Fruit fly (Drosophila melanogaster) whole organism, embryonic: Measurements from ENCODE around the gene Set2.

Experiments
- Atf3 ChIP-seq: fragments of 200-800 bp; sonication (Bioruptor generic); optimal IDR thresholded peaks from 3 replicates; lab custom pipeline; 2016; ENCODE audit warnings: missing biosample characterization, missing genetic modification characterization
- CG14965 ChIP-seq: fragments of 200-800 bp; sonication (Bioruptor generic); optimal IDR thresholded peaks from 2 replicates; lab custom pipeline; 2016; ENCODE audit warnings: missing biosample characterization, missing genetic modification characterization, borderline replicate concordance
- CG1602 ChIP-seq: fragments of 200-800 bp; sonication (Bioruptor generic); optimal IDR thresholded peaks from 3 replicates; lab custom pipeline; 2016; ENCODE audit warnings: missing biosample characterization, missing genetic modification characterization
- CG1603 ChIP-seq: fragments of 200-800 bp; sonication (Bioruptor generic); optimal IDR thresholded peaks from 2 replicates; lab custom pipeline; 2019; ENCODE audit warnings: missing biosample characterization, mild to moderate bottlenecking, missing genetic modification characterization, moderate library complexity
- CG1647 ChIP-seq: fragments of 200-800 bp; sonication (Bioruptor generic); optimal IDR thresholded peaks from 3 replicates; lab custom pipeline; 2016; ENCODE audit warnings: missing biosample characterization, missing genetic modification characterization
- CG17186 ChIP-seq: fragments of 200-800 bp; sonication (Bioruptor generic); optimal IDR thresholded peaks from 3 replicates; lab custom pipeline; 2017; ENCODE audit warnings: missing biosample characterization, missing genetic modification reagents, missing genetic modification characterization
- CG32767 ChIP-seq: fragments of 200-800 bp; sonication (Bioruptor generic); IDR thresholded peaks from 2 replicates; pipeline ENCODE4 v1.3.6; 2022; ENCODE audit warnings: missing biosample characterization, missing genetic modification characterization
- CG4360 ChIP-seq: fragments of 200-800 bp; sonication (Bioruptor generic); IDR thresholded peaks from 2 replicates; pipeline ENCODE4 v1.3.6; 2022; ENCODE audit warnings: missing biosample characterization, missing genetic modification characterization
- CG4424 ChIP-seq: fragments of 200-800 bp; sonication (Bioruptor generic); optimal IDR thresholded peaks from 3 replicates; lab custom pipeline; 2016; ENCODE audit warnings: missing biosample characterization, missing genetic modification characterization
- CG5245 ChIP-seq: fragments of 200-800 bp; sonication (Bioruptor generic); optimal IDR thresholded peaks from 3 replicates; lab custom pipeline; 2016; ENCODE audit warnings: missing biosample characterization, missing genetic modification characterization
- CG6791 ChIP-seq: fragments of 200-800 bp; sonication (Bioruptor generic); IDR thresholded peaks from 3 replicates; pipeline ENCODE4 v1.3.6; 2022; ENCODE audit warnings: missing biosample characterization, missing genetic modification characterization; ENCODE audit not compliant: partially characterized antibody
- CG7271 ChIP-seq: fragments of 200-800 bp; sonication (Bioruptor generic); optimal IDR thresholded peaks from 2 replicates; lab custom pipeline; 2018; ENCODE audit warnings: missing biosample characterization, mild to moderate bottlenecking, missing genetic modification characterization, moderate library complexity
- CG7556 ChIP-seq: fragments of 200-800 bp; sonication (Bioruptor generic); optimal IDR thresholded peaks from 2 replicates; lab custom pipeline; 2017; ENCODE audit warnings: missing biosample characterization, mild to moderate bottlenecking, missing genetic modification characterization
- CG7839 ChIP-seq: fragments of 200-800 bp; sonication (Bioruptor generic); optimal IDR thresholded peaks from 3 replicates; lab custom pipeline; 2018; ENCODE audit warnings: missing biosample characterization, mild to moderate bottlenecking, missing genetic modification characterization, moderate library complexity
- CG8478 ChIP-seq: fragments of >200 bp; optimal IDR thresholded peaks from 2 replicates; lab custom pipeline; 2018
- Dad ChIP-seq: fragments of 200-800 bp; sonication (Bioruptor generic); optimal IDR thresholded peaks from 3 replicates; lab custom pipeline; 2016; ENCODE audit warnings: missing biosample characterization, missing genetic modification characterization
- E2f2 ChIP-seq: fragments of 200-800 bp; sonication (Bioruptor generic); IDR thresholded peaks from 2 replicates; pipeline ENCODE4 v1.3.6; 2022; ENCODE audit warnings: missing biosample characterization, missing genetic modification characterization
- Elba2 ChIP-seq: fragments of 200-800 bp; sonication (Bioruptor generic); optimal IDR thresholded peaks from 3 replicates; lab custom pipeline; 2016; ENCODE audit warnings: missing biosample characterization, missing genetic modification characterization
- Hey ChIP-seq: fragments of 200-800 bp; sonication (Bioruptor generic); optimal IDR thresholded peaks from 3 replicates; lab custom pipeline; 2018; ENCODE audit warnings: missing biosample characterization, mild to moderate bottlenecking, missing genetic modification characterization
- Hr3 ChIP-seq: fragments of 200-800 bp; sonication (Bioruptor generic); optimal IDR thresholded peaks from 3 replicates; lab custom pipeline; 2016; ENCODE audit warnings: missing biosample characterization, missing genetic modification characterization
- Meics ChIP-seq: fragments of 200-800 bp; sonication (Bioruptor generic); optimal IDR thresholded peaks from 2 replicates; lab custom pipeline; 2017; ENCODE audit warnings: missing biosample characterization, mild to moderate bottlenecking, missing genetic modification characterization
- Nf-YA ChIP-seq: fragments of 200-800 bp; sonication (Bioruptor generic); IDR thresholded peaks from 2 replicates; pipeline ENCODE4 v1.3.6; 2022; ENCODE audit warnings: missing biosample characterization, missing genetic modification characterization
- PHDP ChIP-seq: fragments of 200-800 bp; sonication (Bioruptor generic); optimal IDR thresholded peaks from 3 replicates; lab custom pipeline; 2018; ENCODE audit warnings: missing biosample characterization, mild to moderate bottlenecking, missing genetic modification characterization, moderate library complexity
- Rx ChIP-seq: fragments of 200-800 bp; sonication (Bioruptor generic); IDR thresholded peaks from 2 replicates; pipeline ENCODE4 v1.3.6; 2022; ENCODE audit warnings: missing biosample characterization, missing genetic modification characterization
- Spps ChIP-seq: fragments of 200-800 bp; sonication (Bioruptor generic); optimal IDR thresholded peaks from 2 replicates; lab custom pipeline; 2018; ENCODE audit warnings: missing biosample characterization, mild to moderate bottlenecking, missing genetic modification characterization
- Xbp1 ChIP-seq: fragments of 200-800 bp; sonication (Bioruptor generic); optimal IDR thresholded peaks from 3 replicates; lab custom pipeline; 2016; ENCODE audit warnings: missing biosample characterization, mild to moderate bottlenecking, missing genetic modification characterization
- ab ChIP-seq: fragments of 200-800 bp; sonication (Bioruptor generic); optimal IDR thresholded peaks from 2 replicates; lab custom pipeline; 2016; ENCODE audit warnings: missing biosample characterization, missing genetic modification characterization
- abd-A ChIP-seq: fragments of 200-800 bp; sonication (Bioruptor generic); optimal IDR thresholded peaks from 3 replicates; lab custom pipeline; 2019; ENCODE audit warnings: missing biosample characterization, mild to moderate bottlenecking, missing genetic modification characterization, moderate library complexity
- bowl ChIP-seq: fragments of 200-800 bp; sonication (Bioruptor generic); IDR thresholded peaks from 2 replicates; pipeline ENCODE4 v1.3.6; 2022; ENCODE audit warnings: missing biosample characterization, missing genetic modification characterization
- caup ChIP-seq: fragments of 200-800 bp; sonication (Bioruptor generic); optimal IDR thresholded peaks from 3 replicates; lab custom pipeline; 2017; ENCODE audit warnings: missing biosample characterization, mild to moderate bottlenecking, missing genetic modification characterization, moderate library complexity; ENCODE audit not compliant: severe bottlenecking
- chm ChIP-seq: fragments of 200-800 bp; sonication (Bioruptor generic); IDR thresholded peaks from 2 replicates; pipeline ENCODE4 v1.3.6; 2022; ENCODE audit warnings: missing biosample characterization, missing genetic modification characterization
- chn ChIP-seq: fragments of 200-800 bp; sonication (Bioruptor generic); optimal IDR thresholded peaks from 2 replicates; lab custom pipeline; 2016; ENCODE audit warnings: missing biosample characterization, missing genetic modification characterization
- ci ChIP-seq: fragments of 200-800 bp; sonication (Bioruptor generic); IDR thresholded peaks from 3 replicates; pipeline ENCODE4 v1.3.6; 2022; ENCODE audit warnings: missing biosample characterization, missing genetic modification characterization
- crc ChIP-seq: fragments of 200-800 bp; sonication (Bioruptor generic); optimal IDR thresholded peaks from 2 replicates; lab custom pipeline; 2016; ENCODE audit warnings: missing biosample characterization, missing genetic modification characterization
- dmrt99B ChIP-seq: fragments of 200-800 bp; sonication (Bioruptor generic); optimal IDR thresholded peaks from 2 replicates; lab custom pipeline; 2018; ENCODE audit warnings: missing biosample characterization, mild to moderate bottlenecking, missing genetic modification characterization, moderate library complexity
- en ChIP-seq: fragments of 200-800 bp; sonication (Bioruptor generic); optimal IDR thresholded peaks from 2 replicates; lab custom pipeline; 2016; ENCODE audit warnings: missing biosample characterization, missing genetic modification characterization
- esg ChIP-seq: fragments of 200-800 bp; sonication (Bioruptor generic); conservative IDR thresholded peaks from 2 replicates; pipeline ENCODE4 v1.3.6; 2022; ENCODE audit warnings: missing biosample characterization, missing genetic modification characterization
- fd3F ChIP-seq: fragments of 200-800 bp; sonication (Bioruptor generic); optimal IDR thresholded peaks from 2 replicates; lab custom pipeline; 2018; ENCODE audit warnings: missing biosample characterization, mild to moderate bottlenecking, missing genetic modification characterization, moderate library complexity
- fd64A ChIP-seq: fragments of 200-800 bp; sonication (Bioruptor generic); optimal IDR thresholded peaks from 3 replicates; lab custom pipeline; 2018; ENCODE audit warnings: missing biosample characterization, mild to moderate bottlenecking, missing genetic modification characterization
- fu2 ChIP-seq: fragments of 200-800 bp; sonication (Bioruptor generic); optimal IDR thresholded peaks from 2 replicates; lab custom pipeline; 2016; ENCODE audit warnings: missing biosample characterization, missing genetic modification characterization
- luna ChIP-seq: fragments of 200-800 bp; sonication (Bioruptor generic); optimal IDR thresholded peaks from 2 replicates; lab custom pipeline; 2016; ENCODE audit warnings: missing biosample characterization, missing genetic modification characterization
- otp ChIP-seq: fragments of 200-800 bp; sonication (Bioruptor generic); IDR thresholded peaks from 3 replicates; pipeline ENCODE4, ENCODE4 v1.3.6; 2022; ENCODE audit warnings: missing biosample characterization, missing genetic modification characterization
- peb ChIP-seq: fragments of 200-800 bp; sonication (Bioruptor generic); IDR thresholded peaks from 2 replicates; pipeline ENCODE4 v1.3.6; 2022; ENCODE audit warnings: missing biosample characterization, missing genetic modification characterization
- pho ChIP-seq: fragments of 200-800 bp; sonication (Bioruptor generic); optimal IDR thresholded peaks from 2 replicates; lab custom pipeline; 2016; ENCODE audit warnings: missing biosample characterization, missing genetic modification characterization
- sc ChIP-seq, 3 experiments: fragments of >200 bp in 2 of 3; fragments of 200-800 bp in 1 of 3; sonication (Bioruptor generic) in 1 of 3; optimal IDR thresholded peaks; 2 replicates in 2 of 3; 3 replicates in 1 of 3; lab custom pipeline; 2017; ENCODE audit warnings: mild to moderate bottlenecking in 1 of 3, missing biosample characterization in 1 of 3, missing genetic modification characterization in 1 of 3, missing genetic modification reagents in 1 of 3
- scrt ChIP-seq: fragments of 200-800 bp; sonication (Bioruptor generic); optimal IDR thresholded peaks from 2 replicates; lab custom pipeline; 2018; ENCODE audit warnings: missing biosample characterization, mild to moderate bottlenecking, missing genetic modification characterization, moderate library complexity
- ssp ChIP-seq: fragments of 200-800 bp; sonication (Bioruptor generic); IDR thresholded peaks from 2 replicates; pipeline ENCODE4 v1.3.6; 2022; ENCODE audit warnings: missing biosample characterization, missing genetic modification characterization
- tio ChIP-seq: fragments of 200-800 bp; sonication (Bioruptor generic); optimal IDR thresholded peaks from 2 replicates; lab custom pipeline; 2017; ENCODE audit warnings: missing biosample characterization, missing genetic modification characterization, inconsistent platforms
- trh ChIP-seq: fragments of 200-800 bp; sonication (Bioruptor generic); optimal IDR thresholded peaks from 2 replicates; lab custom pipeline; 2016; ENCODE audit warnings: missing biosample characterization, missing genetic modification characterization
- tx ChIP-seq: fragments of 200-800 bp; sonication (Bioruptor generic); optimal IDR thresholded peaks from 2 replicates; lab custom pipeline; 2016; ENCODE audit warnings: missing biosample characterization, missing genetic modification characterization
- unpg ChIP-seq: fragments of 200-800 bp; sonication (Bioruptor generic); optimal IDR thresholded peaks from 3 replicates; lab custom pipeline; 2018; ENCODE audit warnings: missing biosample characterization, mild to moderate bottlenecking, missing genetic modification characterization, moderate library complexity
- usp ChIP-seq: fragments of >200 bp; optimal IDR thresholded peaks from 2 replicates; lab custom pipeline; 2017; ENCODE audit warnings: missing biosample characterization, missing genetic modification characterization

The Set2 gene

DNA sequence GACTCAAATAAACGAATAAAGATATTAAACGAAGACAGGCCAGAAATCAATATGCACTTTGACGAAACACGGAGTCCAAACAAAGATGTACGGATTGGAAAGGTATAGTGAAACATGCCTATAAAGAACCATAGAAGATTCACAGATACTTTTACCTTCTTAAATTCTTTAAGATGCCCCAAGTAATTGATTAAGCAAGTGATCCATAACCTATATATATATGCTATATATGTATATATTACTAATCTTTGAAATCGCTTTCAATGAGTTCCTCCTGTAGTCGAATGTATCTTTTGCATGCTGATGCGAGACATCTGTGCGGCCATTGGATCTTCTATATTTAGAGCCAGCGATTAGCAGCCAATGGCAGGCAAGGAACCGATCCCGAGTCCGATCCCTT, 44.9 kb upstream of the Set2 start, which contains the start of gene dmrt11E (continued):
- peak; percentile 47 for TF ChIP-seq CG1602 (GFP tag; lab: Kevin White, UChicago)
- no peak for TF ChIP-seq caup (GFP tag; lab: Kevin White, UChicago)
- TF ChIP-seq trh: no peak
- TF ChIP-seq peb: no peak
- TF ChIP-seq Rx: peak; percentile 39; the same call in 1 of the 2 replicates
- TF ChIP-seq CG5245: peak; percentile 49
- TF ChIP-seq dmrt99B: peak; percentile 78
- TF ChIP-seq Xbp1 (GFP tag; lab: Kevin White, UChicago): peak; percentile 58
- TF ChIP-seq abd-A (tag; lab: Kevin White, UChicago): no peak
- peak; percentile 36 for TF ChIP-seq CG7556 (GFP tag; lab: Kevin White, UChicago)
- peak; percentile 22 for TF ChIP-seq tio (GFP tag; lab: Kevin White, UChicago)
- TF ChIP-seq Spps: peak; percentile 61
- TF ChIP-seq bowl: no peak
- no peak for TF ChIP-seq crc (GFP tag; lab: Kevin White, UChicago)
- peak; percentile 65 for TF ChIP-seq PHDP (tag; lab: Kevin White, UChicago)
- TF ChIP-seq luna (GFP tag; lab: Kevin White, UChicago): no peak
- TF ChIP-seq sc (optimal IDR thresholded peaks at IDR 0.05; lab: Kevin White, UChicago): no peak
- peak; percentile 48 for TF ChIP-seq sc (GFP tag; optimal IDR thresholded peaks at IDR 0.05; lab: Kevin White, UChicago)
- TF ChIP-seq tx (GFP tag; lab: Kevin White, UChicago): no peak
- TF ChIP-seq Nf-YA (GFP tag; lab: Robert Waterston, UW): peak; percentile 41
- TF ChIP-seq CG7271: peak; percentile 24
- peak; percentile 73 for TF ChIP-seq CG7839 (tag; lab: Kevin White, UChicago)
- no peak for TF ChIP-seq CG17186 (GFP tag; lab: Kevin White, UChicago)
- peak; percentile 56 for TF ChIP-seq Hr3 (GFP tag; lab: Kevin White, UChicago)
- TF ChIP-seq fd64A (GFP tag; lab: Kevin White, UChicago): no peak
- 0 out of 2 replicates have a peak, but pooled peaks have one; percentile 23 for TF ChIP-seq CG32767 (GFP tag; lab: Robert Waterston, UW)
- TF ChIP-seq chn (GFP tag; lab: Kevin White, UChicago): no peak
- TF ChIP-seq pho (GFP tag; lab: Kevin White, UChicago): no peak
- TF ChIP-seq ab: no peak
- TF ChIP-seq Elba2 (GFP tag; lab: Kevin White, UChicago): peak; percentile 3
- TF ChIP-seq CG1647 (GFP tag; lab: Kevin White, UChicago): no peak
- peak; percentile 49; the same call in 1 of the 2 replicates for TF ChIP-seq chm (GFP tag; lab: Robert Waterston, UW)
- no peak for TF ChIP-seq Dad (GFP tag; lab: Kevin White, UChicago)
- TF ChIP-seq unpg: peak; percentile 74
- peak; percentile 50 for TF ChIP-seq CG4424 (GFP tag; lab: Kevin White, UChicago)
- no peak for TF ChIP-seq Meics
- peak; percentile 45 for TF ChIP-seq esg
- TF ChIP-seq otp (GFP tag; lab: Robert Waterston, UW): peak; percentile 65
- peak; percentile 74 for TF ChIP-seq CG1603 (tag; lab: Kevin White, UChicago)
- TF ChIP-seq Hey (tag; lab: Kevin White, UChicago): no peak
- TF ChIP-seq E2f2 (GFP tag; lab: Robert Waterston, UW): 0 out of 2 replicates have a peak, but pooled peaks have one; percentile 16
- no peak for TF ChIP-seq CG14965
- TF ChIP-seq fu2: no peak
- 0 out of 2 replicates have a peak, but pooled peaks have one; percentile 32 for TF ChIP-seq ssp (GFP tag; lab: Robert Waterston, UW)
- no peak for TF ChIP-seq en
- TF ChIP-seq fd3F (GFP tag; lab: Kevin White, UChicago): no peak
- no peak for TF ChIP-seq usp (GFP tag; lab: Kevin White, UChicago)
- TF ChIP-seq CG4360: no peak
- TF ChIP-seq scrt: no peak
- TF ChIP-seq ci (GFP tag; lab: Robert Waterston, UW): peak; percentile 80
- TF ChIP-seq CG6791: no peak
- no peak for TF ChIP-seq Atf3 (GFP tag; lab: Kevin White, UChicago)
- no peak for TF ChIP-seq CG8478 (lab: Kevin White, UChicago)
